Worm (Caenorhabditis elegans) whole organism, late embryonic: Measurements from ENCODE around the gene atl-1.

ENCODE experiments used
- ahr-1 ChIP-seq: sonication (generic microtip); optimal IDR thresholded peaks from 2 replicates; lab custom pipeline; 2016; ENCODE audit warnings: missing genetic modification characterization, missing compliant biosample characterization
- ceh-14 ChIP-seq: sonication (generic microtip); optimal IDR thresholded peaks from 2 replicates; lab custom pipeline; 2016; ENCODE audit warnings: missing genotype, missing genetic modification characterization, missing compliant biosample characterization
- ceh-18 ChIP-seq: sonication (generic microtip); optimal IDR thresholded peaks from 2 replicates; lab custom pipeline; 2016; ENCODE audit warnings: missing genetic modification characterization, missing compliant biosample characterization
- ceh-31 ChIP-seq: sonication (generic microtip); optimal IDR thresholded peaks from 2 replicates; lab custom pipeline; 2016; ENCODE audit warnings: missing genetic modification characterization, missing compliant biosample characterization
- ceh-34 ChIP-seq: sonication (generic microtip); optimal IDR thresholded peaks from 2 replicates; lab custom pipeline; 2016; ENCODE audit warnings: mild to moderate bottlenecking, missing genetic modification characterization, missing compliant biosample characterization
- ceh-45 ChIP-seq: fragments of 200-800 bp; sonication (Bioruptor generic); IDR thresholded peaks from 2 replicates; pipeline ENCODE4 v1.3.6; 2022; ENCODE audit warnings: missing genetic modification reagents, missing genetic modification characterization, missing compliant biosample characterization
- ceh-48 ChIP-seq: sonication (generic microtip); optimal IDR thresholded peaks from 2 replicates; lab custom pipeline; 2016; ENCODE audit warnings: missing genetic modification characterization, inconsistent platforms, missing compliant biosample characterization
- ceh-6 ChIP-seq: fragments of 200-800 bp; sonication (Bioruptor generic); optimal IDR thresholded peaks from 2 replicates; lab custom pipeline; 2018; ENCODE audit warnings: mild to moderate bottlenecking, missing genetic modification characterization, missing compliant biosample characterization
- ceh-9 ChIP-seq: sonication (generic microtip); optimal IDR thresholded peaks from 2 replicates; lab custom pipeline; 2016; ENCODE audit warnings: mild to moderate bottlenecking, missing genetic modification characterization, inconsistent platforms, missing compliant biosample characterization
- che-1 ChIP-seq: sonication (generic microtip); optimal IDR thresholded peaks from 2 replicates; lab custom pipeline; 2016; ENCODE audit warnings: mild to moderate bottlenecking, missing genetic modification characterization, missing compliant biosample characterization
- dmd-4 ChIP-seq: sonication (generic microtip); optimal IDR thresholded peaks from 2 replicates; lab custom pipeline; 2016; ENCODE audit warnings: borderline replicate concordance, missing genetic modification characterization, missing compliant biosample characterization
- dve-1 ChIP-seq: sonication (generic microtip); optimal IDR thresholded peaks from 2 replicates; lab custom pipeline; 2017; ENCODE audit warnings: antibody characterized with exemption, mild to moderate bottlenecking, missing genetic modification characterization, missing compliant biosample characterization
- fax-1 ChIP-seq: sonication (generic microtip); optimal IDR thresholded peaks from 2 replicates; lab custom pipeline; 2016; ENCODE audit warnings: missing genotype, missing genetic modification characterization, missing compliant biosample characterization
- fkh-6 ChIP-seq: sonication (generic microtip); optimal IDR thresholded peaks from 2 replicates; lab custom pipeline; 2016; ENCODE audit warnings: missing genetic modification characterization, missing compliant biosample characterization
- hlh-13 ChIP-seq: fragments of 200-800 bp; sonication (Bioruptor generic); optimal IDR thresholded peaks from 2 replicates; lab custom pipeline; 2018; ENCODE audit warnings: mild to moderate bottlenecking, missing genetic modification characterization, missing compliant biosample characterization
- hlh-30 ChIP-seq: sonication (generic microtip); optimal IDR thresholded peaks from 2 replicates; lab custom pipeline; 2017; ENCODE audit warnings: antibody characterized with exemption, missing genetic modification characterization, missing compliant biosample characterization; ENCODE audit not compliant: insufficient read depth
- hlh-6 ChIP-seq: sonication (generic microtip); optimal IDR thresholded peaks from 2 replicates; lab custom pipeline; 2016; ENCODE audit warnings: missing genotype, missing genetic modification characterization, missing compliant biosample characterization
- hlh-8 ChIP-seq: sonication (generic microtip); optimal IDR thresholded peaks from 2 replicates; lab custom pipeline; 2016; ENCODE audit warnings: missing genotype, missing genetic modification characterization, missing compliant biosample characterization
- lim-6 ChIP-seq: sonication (generic microtip); optimal IDR thresholded peaks from 2 replicates; lab custom pipeline; 2016; ENCODE audit warnings: missing genetic modification characterization, missing compliant biosample characterization
- madf-2 ChIP-seq: sonication (generic microtip); optimal IDR thresholded peaks from 2 replicates; lab custom pipeline; 2017; ENCODE audit warnings: missing genetic modification characterization, missing compliant biosample characterization
- nhr-11 ChIP-seq: fragments of 150-350 bp; optimal IDR thresholded peaks from 2 replicates; lab custom pipeline; 2014; ENCODE audit warnings: missing biosample characterization, missing genetic modification characterization
- npax-4 ChIP-seq: sonication (generic microtip); optimal IDR thresholded peaks from 2 replicates; lab custom pipeline; 2016; ENCODE audit warnings: missing genetic modification characterization, missing compliant biosample characterization
- pat-9 ChIP-seq: fragments of 200-800 bp; sonication (Bioruptor generic); optimal IDR thresholded peaks from 2 replicates; lab custom pipeline; 2018; ENCODE audit warnings: mild to moderate bottlenecking, missing genetic modification characterization, moderate library complexity, missing compliant biosample characterization
- pha-2 ChIP-seq: sonication (generic microtip); optimal IDR thresholded peaks from 2 replicates; lab custom pipeline; 2017; ENCODE audit warnings: mild to moderate bottlenecking, missing genetic modification characterization, missing compliant biosample characterization
- pqm-1 ChIP-seq: sonication (generic microtip); optimal IDR thresholded peaks from 2 replicates; lab custom pipeline; 2016; ENCODE audit warnings: missing genetic modification characterization, missing compliant biosample characterization
- sox-2 ChIP-seq: fragments of 200-800 bp; sonication (Bioruptor generic); IDR thresholded peaks from 2 replicates; pipeline ENCODE4 v1.3.6; 2022; ENCODE audit warnings: missing genetic modification reagents, missing genetic modification characterization, missing compliant biosample characterization
- sox-4 ChIP-seq: sonication (generic microtip); optimal IDR thresholded peaks from 2 replicates; lab custom pipeline; 2017; ENCODE audit warnings: mild to moderate bottlenecking, missing genetic modification characterization, inconsistent platforms, missing compliant biosample characterization
- syd-9 ChIP-seq: sonication (generic microtip); optimal IDR thresholded peaks from 2 replicates; lab custom pipeline; 2016; ENCODE audit warnings: mild to moderate bottlenecking, missing genetic modification characterization, moderate library complexity, missing compliant biosample characterization
- tbx-2 ChIP-seq: sonication (generic microtip); optimal IDR thresholded peaks from 2 replicates; lab custom pipeline; 2016; ENCODE audit warnings: missing genetic modification characterization, missing compliant biosample characterization
- ttx-3 ChIP-seq: sonication (generic microtip); optimal IDR thresholded peaks from 2 replicates; lab custom pipeline; 2016; ENCODE audit warnings: missing genetic modification reagents, missing genetic modification characterization, missing compliant biosample characterization
- unc-3 ChIP-seq, 2 experiments: fragments of 200-800 bp in 1 of 2; sonication (Bioruptor generic) in 1 of 2; sonication (generic microtip) in 1 of 2; conservative IDR thresholded peaks in 1 of 2; optimal IDR thresholded peaks in 1 of 2; 2 replicates each; pipeline versions ENCODE4 v1.3.6 to Lab custom; 2016 to 2022; ENCODE audit warnings: missing compliant biosample characterization in 2 of 2, missing genetic modification characterization in 2 of 2, missing genetic modification reagents in 1 of 2
- unc-42 ChIP-seq: sonication (generic microtip); optimal IDR thresholded peaks from 2 replicates; lab custom pipeline; 2016; ENCODE audit warnings: missing genotype, missing genetic modification characterization, missing compliant biosample characterization
- unc-86 ChIP-seq: sonication (generic microtip); optimal IDR thresholded peaks from 2 replicates; lab custom pipeline; 2016; ENCODE audit warnings: missing genetic modification characterization, missing compliant biosample characterization
- ztf-16 ChIP-seq: sonication (generic microtip); optimal IDR thresholded peaks from 2 replicates; lab custom pipeline; 2017; ENCODE audit warnings: missing genetic modification characterization, missing compliant biosample characterization

atl-1 gene

DNA sequence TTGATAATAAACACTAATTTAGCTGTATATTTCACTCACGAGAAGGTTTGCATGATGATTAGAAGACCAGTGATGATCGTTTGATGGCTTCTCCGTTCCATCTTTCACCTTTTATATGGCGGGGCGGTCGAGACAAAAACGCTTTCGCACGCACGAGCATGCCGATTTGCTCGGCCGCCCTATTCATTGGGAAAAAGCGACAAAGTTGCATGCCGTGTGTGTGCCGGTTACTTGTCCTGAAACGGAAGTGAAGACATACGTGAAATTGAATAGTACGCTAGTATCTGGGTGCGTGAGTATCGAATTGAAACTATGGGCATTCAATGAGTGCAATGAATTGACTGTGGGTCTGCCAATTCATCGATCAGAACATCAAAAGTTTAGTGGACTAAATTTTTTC, 22.6 kb downstream of the atl-1 start, which contains the start of gene idpc-5:
TSS of gene idpc-5 (minus strand) at position 101 of the 400 bp plus-strand sequence.
- TF ChIP-seq hlh-6 (tag; lab: Kevin White, UChicago) = no peak
- TF ChIP-seq hlh-8 (tag; lab: Kevin White, UChicago) = no peak
- TF ChIP-seq ceh-31 (tag; lab: Kevin White, UChicago) = no peak
- no peak for TF ChIP-seq pat-9
- TF ChIP-seq unc-3 (GFP tag; conservative IDR thresholded peaks at IDR 0.05; lab: Robert Waterston, UW) = no peak
- no peak for TF ChIP-seq unc-3 (tag; optimal IDR thresholded peaks at IDR 0.05; lab: Kevin White, UChicago)
- TF ChIP-seq syd-9 (tag; lab: Kevin White, UChicago) = no peak
- no peak for TF ChIP-seq hlh-13
- no peak for TF ChIP-seq tbx-2 (tag; lab: Kevin White, UChicago)
- no peak for TF ChIP-seq ceh-34 (tag; lab: Kevin White, UChicago)

DNA sequence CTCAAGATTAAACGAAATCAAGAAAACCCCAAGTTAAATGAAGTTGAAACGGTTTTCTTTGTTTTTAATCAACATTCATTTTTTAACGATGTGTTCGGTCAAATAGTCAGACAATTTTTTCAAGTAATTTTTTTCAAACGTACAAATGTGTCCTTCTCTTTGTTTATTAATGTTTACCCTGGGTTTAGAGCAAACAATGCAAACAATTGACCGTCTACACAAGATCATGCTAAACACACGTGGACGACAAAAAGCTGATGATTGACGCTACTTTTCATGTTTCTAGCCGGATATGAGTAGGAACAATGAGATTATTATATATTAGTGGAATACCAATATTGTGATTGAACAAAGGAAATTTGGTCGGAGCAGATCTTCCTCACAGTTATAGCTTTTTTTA, 24.0 kb downstream of the atl-1 start:
- TF ChIP-seq dve-1 (tag; lab: Kevin White, UChicago) = no peak
- no peak for TF ChIP-seq ceh-9
- TF ChIP-seq pha-2 (tag; lab: Kevin White, UChicago) = no peak
- no peak for TF ChIP-seq ceh-48 (tag; lab: Kevin White, UChicago)
- TF ChIP-seq nhr-11 (tag; lab: Kevin White, UChicago) = no peak
- no peak for TF ChIP-seq sox-2
- no peak for TF ChIP-seq che-1 (tag; lab: Kevin White, UChicago)
- TF ChIP-seq unc-42 (tag; lab: Kevin White, UChicago) = no peak
- no peak for TF ChIP-seq tbx-2 (tag; lab: Kevin White, UChicago)
- TF ChIP-seq ztf-16 (tag; lab: Kevin White, UChicago) = no peak
- no peak for TF ChIP-seq ahr-1 (tag; lab: Kevin White, UChicago)
- no peak for TF ChIP-seq pqm-1 (tag; lab: Kevin White, UChicago)

DNA sequence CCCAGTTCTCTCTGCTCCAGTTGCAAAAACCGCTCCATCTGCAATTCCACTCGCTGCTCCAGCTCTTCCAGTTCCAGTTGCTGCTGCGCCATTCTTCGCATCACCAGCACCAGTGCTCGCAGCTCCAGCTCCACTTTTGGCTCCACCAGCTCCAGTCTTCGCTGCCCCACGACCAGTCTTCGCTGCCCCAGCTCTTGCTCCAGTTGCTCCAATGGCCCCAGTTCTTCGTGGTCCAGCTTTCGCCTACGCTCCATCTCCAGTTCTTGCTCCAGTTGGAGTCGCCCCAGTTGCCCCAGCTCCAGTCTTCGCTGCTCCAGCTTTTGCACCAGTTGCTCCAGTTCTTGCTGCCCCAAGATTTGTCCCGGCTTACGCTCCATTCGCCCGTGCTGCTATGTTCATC, 25.0 kb downstream of the atl-1 start:
- TF ChIP-seq hlh-6 (tag; lab: Kevin White, UChicago) (no peak), sox-4 (tag; lab: Kevin White, UChicago) (no peak), fkh-6 (tag; lab: Kevin White, UChicago) (no peak), npax-4 (tag; lab: Kevin White, UChicago) (no peak), ttx-3 (tag; lab: Kevin White, UChicago) (no peak), ceh-6 (GFP tag; lab: Kevin White, UChicago) (no peak), pat-9 (no peak), syd-9 (tag; lab: Kevin White, UChicago) (no peak)

DNA sequence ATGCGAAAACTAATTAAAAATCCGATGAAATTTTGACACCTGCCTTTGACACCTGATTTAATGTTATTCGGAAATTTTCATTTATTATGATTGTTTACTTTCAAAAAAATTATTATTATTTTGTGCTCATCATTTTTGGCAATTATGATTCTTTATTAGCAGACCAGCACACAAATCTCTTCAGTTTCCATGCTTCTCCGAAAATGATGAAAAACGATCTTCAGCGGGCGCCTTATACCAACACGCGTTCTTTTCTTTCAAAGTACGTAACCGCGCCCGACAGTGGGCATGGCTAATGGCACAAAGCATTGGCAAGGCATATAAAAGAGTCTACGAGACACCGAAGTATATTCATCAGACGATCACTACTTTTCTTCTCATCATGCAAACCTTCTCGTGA, 25.5 kb downstream of the atl-1 start, which contains the start of gene idpc-6:
TSS of gene idpc-6 (plus strand) at position 301 of the 400 bp plus-strand sequence.
- no peak for TF ChIP-seq lim-6
- no peak for TF ChIP-seq ahr-1 (tag; lab: Kevin White, UChicago)
- no peak for TF ChIP-seq che-1 (tag; lab: Kevin White, UChicago)
- TF ChIP-seq unc-86 (tag; lab: Kevin White, UChicago) = no peak
- TF ChIP-seq ceh-45 (GFP tag; lab: Robert Waterston, UW) = no peak
- no peak for TF ChIP-seq syd-9 (tag; lab: Kevin White, UChicago)
- no peak for TF ChIP-seq ttx-3 (tag; lab: Kevin White, UChicago)
- TF ChIP-seq dve-1 (tag; lab: Kevin White, UChicago) = no peak
- TF ChIP-seq ceh-18 (tag; lab: Kevin White, UChicago) = no peak
- no peak for TF ChIP-seq hlh-30 (tag; lab: Kevin White, UChicago)
- TF ChIP-seq fax-1 (tag; lab: Kevin White, UChicago) = no peak
- no peak for TF ChIP-seq dmd-4 (tag; lab: Kevin White, UChicago)
- no peak for TF ChIP-seq ceh-14 (tag; lab: Kevin White, UChicago)
- no peak for TF ChIP-seq madf-2 (tag; lab: Kevin White, UChicago)
